Fruit fly (Drosophila melanogaster) whole organism, embryonic: ENCODE results near the gene CG14282.

Experiments used
- Aef1 ChIP-seq: fragments of 200-800 bp; sonication (Bioruptor generic); IDR thresholded peaks from 3 replicates; pipeline ENCODE4 v1.3.6; 2022; ENCODE audit warnings: missing biosample characterization, missing genetic modification characterization
- Antp ChIP-seq: fragments of 200-800 bp; sonication (Bioruptor generic); optimal IDR thresholded peaks from 3 replicates; lab custom pipeline; 2016; ENCODE audit warnings: missing biosample characterization, missing genetic modification characterization
- CG11695 ChIP-seq: fragments of 200-800 bp; sonication (Bioruptor generic); IDR thresholded peaks from 3 replicates; pipeline ENCODE4 v1.3.6; 2022; ENCODE audit warnings: missing biosample characterization, missing genetic modification characterization
- CG11723 ChIP-seq: fragments of 200-800 bp; sonication (Bioruptor generic); optimal IDR thresholded peaks from 2 replicates; lab custom pipeline; 2017; ENCODE audit warnings: missing biosample characterization, mild to moderate bottlenecking, missing genetic modification characterization
- CG12942 ChIP-seq: fragments of 200-800 bp; sonication (Bioruptor generic); optimal IDR thresholded peaks from 3 replicates; lab custom pipeline; 2016; ENCODE audit warnings: missing biosample characterization, missing genetic modification characterization
- CG15479 ChIP-seq: fragments of 200-800 bp; sonication (Bioruptor generic); optimal IDR thresholded peaks from 3 replicates; lab custom pipeline; 2019; ENCODE audit warnings: missing biosample characterization, mild to moderate bottlenecking, missing genetic modification characterization, moderate library complexity
- CG1792 ChIP-seq: fragments of 200-800 bp; sonication (Bioruptor generic); optimal IDR thresholded peaks from 2 replicates; lab custom pipeline; 2016; ENCODE audit warnings: missing biosample characterization, missing genetic modification characterization
- CG18262 ChIP-seq: fragments of 200-800 bp; optimal IDR thresholded peaks from 3 replicates; lab custom pipeline; 2019; ENCODE audit warnings: missing biosample characterization, mild to moderate bottlenecking, missing genetic modification characterization, moderate library complexity
- CG18599 ChIP-seq: fragments of 200-800 bp; sonication (Bioruptor generic); optimal IDR thresholded peaks from 3 replicates; lab custom pipeline; 2017; ENCODE audit warnings: missing biosample characterization, missing genetic modification characterization, mild to moderate bottlenecking, moderate library complexity, missing genetic modification reagents
- CG31365 ChIP-seq: fragments of 200-800 bp; sonication (Bioruptor generic); optimal IDR thresholded peaks from 2 replicates; lab custom pipeline; 2018; ENCODE audit warnings: missing biosample characterization, mild to moderate bottlenecking, missing genetic modification characterization
- CG31441 ChIP-seq: fragments of 200-800 bp; sonication (Bioruptor generic); IDR thresholded peaks from 2 replicates; pipeline ENCODE4 v1.3.6; 2022; ENCODE audit warnings: missing biosample characterization, missing genetic modification characterization
- CG32532 ChIP-seq: fragments of 200-800 bp; sonication (Bioruptor generic); IDR thresholded peaks from 2 replicates; pipeline ENCODE4 v1.3.6; 2022; ENCODE audit warnings: missing biosample characterization, missing genetic modification characterization
- CG32772 ChIP-seq: fragments of 200-800 bp; sonication (Bioruptor generic); IDR thresholded peaks from 2 replicates; pipeline ENCODE4 v1.3.6; 2022; ENCODE audit warnings: missing biosample characterization, missing genetic modification characterization
- CG3407 ChIP-seq: fragments of 200-800 bp; sonication (Bioruptor generic); optimal IDR thresholded peaks from 2 replicates; lab custom pipeline; 2018; ENCODE audit warnings: missing biosample characterization, mild to moderate bottlenecking, missing genetic modification characterization
- CG4424 ChIP-seq: fragments of 200-800 bp; sonication (Bioruptor generic); optimal IDR thresholded peaks from 3 replicates; lab custom pipeline; 2016; ENCODE audit warnings: missing biosample characterization, missing genetic modification characterization
- CG6175 ChIP-seq: fragments of 200-800 bp; sonication (Bioruptor generic); IDR thresholded peaks from 3 replicates; pipeline ENCODE4 v1.3.6; 2022; ENCODE audit warnings: missing biosample characterization, missing genetic modification characterization
- CG7372 ChIP-seq: fragments of 200-800 bp; sonication (Bioruptor generic); IDR thresholded peaks from 2 replicates; pipeline ENCODE4 v1.3.6; 2022; ENCODE audit warnings: missing biosample characterization, missing genetic modification characterization
- CG9609 ChIP-seq: fragments of 200-800 bp; sonication (Bioruptor generic); optimal IDR thresholded peaks from 3 replicates; lab custom pipeline; 2016; ENCODE audit warnings: missing biosample characterization, missing genetic modification characterization
- Doc2 ChIP-seq: fragments of 200-800 bp; sonication (Bioruptor generic); IDR thresholded peaks from 2 replicates; pipeline ENCODE4 v1.3.6; 2022; ENCODE audit warnings: missing biosample characterization, missing genetic modification characterization
- Elba2 ChIP-seq: fragments of 200-800 bp; sonication (Bioruptor generic); optimal IDR thresholded peaks from 3 replicates; lab custom pipeline; 2016; ENCODE audit warnings: missing biosample characterization, missing genetic modification characterization
- Ets65A ChIP-seq: fragments of 200-800 bp; sonication (Bioruptor generic); peaks from one replicate; lab custom pipeline; 2016; ENCODE audit warnings: missing biosample characterization, missing genetic modification characterization
- Fer3 ChIP-seq: fragments of 200-800 bp; sonication (Bioruptor generic); optimal IDR thresholded peaks from 2 replicates; lab custom pipeline; 2018; ENCODE audit warnings: missing biosample characterization, mild to moderate bottlenecking, missing genetic modification characterization, moderate library complexity
- Hr78 ChIP-seq, 2 experiments: fragments of 200-800 bp in 1 of 2; fragments of >200 bp in 1 of 2; sonication (Bioruptor generic) in 1 of 2; optimal IDR thresholded peaks; 2 replicates each; lab custom pipeline; 2017 to 2019; ENCODE audit warnings: missing biosample characterization in 2 of 2, missing genetic modification characterization in 2 of 2, mild to moderate bottlenecking in 1 of 2, moderate library complexity in 1 of 2
- Med ChIP-seq: fragments of 200-800 bp; sonication (Bioruptor generic); peaks from one replicate; lab custom pipeline; 2016; ENCODE audit warnings: missing biosample characterization, missing genetic modification characterization, mild to moderate bottlenecking, inconsistent platforms, moderate library complexity
- Nf-YB ChIP-seq: fragments of 200-800 bp; sonication (Bioruptor generic); optimal IDR thresholded peaks from 3 replicates; lab custom pipeline; 2019; ENCODE audit warnings: missing biosample characterization, mild to moderate bottlenecking, missing genetic modification characterization, moderate library complexity
- NfI ChIP-seq: fragments of 200-800 bp; sonication (Bioruptor generic); optimal IDR thresholded peaks from 3 replicates; lab custom pipeline; 2018; ENCODE audit warnings: missing biosample characterization, mild to moderate bottlenecking, missing genetic modification characterization, moderate library complexity
- Rx ChIP-seq: fragments of 200-800 bp; sonication (Bioruptor generic); IDR thresholded peaks from 2 replicates; pipeline ENCODE4 v1.3.6; 2022; ENCODE audit warnings: missing biosample characterization, missing genetic modification characterization
- ash1 ChIP-seq: fragments of 200-800 bp; sonication (Bioruptor generic); optimal IDR thresholded peaks from 2 replicates; lab custom pipeline; 2018; ENCODE audit warnings: missing biosample characterization, mild to moderate bottlenecking, missing genetic modification characterization
- cas ChIP-seq: fragments of 200-800 bp; sonication (Bioruptor generic); IDR thresholded peaks from 2 replicates; pipeline ENCODE4 v1.3.6; 2022; ENCODE audit warnings: missing biosample characterization, missing genetic modification characterization
- croc ChIP-seq: fragments of 200-800 bp; sonication (Bioruptor generic); conservative IDR thresholded peaks from 3 replicates; pipeline ENCODE4 v1.3.6; 2022; ENCODE audit warnings: missing biosample characterization, missing genetic modification characterization
- dmrt11E ChIP-seq: fragments of 200-800 bp; sonication (Bioruptor generic); optimal IDR thresholded peaks from 3 replicates; lab custom pipeline; 2018; ENCODE audit warnings: missing biosample characterization, mild to moderate bottlenecking, missing genetic modification characterization, moderate library complexity
- dmrt99B ChIP-seq: fragments of 200-800 bp; sonication (Bioruptor generic); optimal IDR thresholded peaks from 2 replicates; lab custom pipeline; 2018; ENCODE audit warnings: missing biosample characterization, mild to moderate bottlenecking, missing genetic modification characterization, moderate library complexity
- eve ChIP-seq, 2 experiments: fragments of >200 bp; optimal IDR thresholded peaks; 2 replicates each; lab custom pipeline; 2017; ENCODE audit warnings: missing biosample characterization in 2 of 2, missing genetic modification characterization in 2 of 2
- exex ChIP-seq: fragments of 200-800 bp; sonication (Bioruptor generic); optimal IDR thresholded peaks from 4 replicates; lab custom pipeline; 2018; ENCODE audit warnings: missing biosample characterization, mild to moderate bottlenecking, missing genetic modification characterization, moderate library complexity
- fd64A ChIP-seq: fragments of 200-800 bp; sonication (Bioruptor generic); optimal IDR thresholded peaks from 3 replicates; lab custom pipeline; 2018; ENCODE audit warnings: missing biosample characterization, mild to moderate bottlenecking, missing genetic modification characterization
- ham ChIP-seq: fragments of 200-800 bp; sonication (Bioruptor generic); IDR thresholded peaks from 2 replicates; pipeline ENCODE4 v1.3.6; 2022; ENCODE audit warnings: missing biosample characterization, missing genetic modification characterization
- lola ChIP-seq, 3 experiments: fragments of >200 bp in 2 of 3; fragments of 200-800 bp in 1 of 3; sonication (Bioruptor generic) in 1 of 3; optimal IDR thresholded peaks; 2 replicates each; lab custom pipeline; 2017 to 2019; ENCODE audit warnings: missing biosample characterization in 3 of 3, missing genetic modification characterization in 3 of 3, mild to moderate bottlenecking in 1 of 3, moderate library complexity in 1 of 3
- nmo ChIP-seq: fragments of 200-800 bp; sonication (Bioruptor generic); optimal IDR thresholded peaks from 2 replicates; lab custom pipeline; 2018; ENCODE audit warnings: missing biosample characterization, mild to moderate bottlenecking, missing genetic modification characterization, moderate library complexity
- org-1 ChIP-seq: fragments of 200-800 bp; sonication (Bioruptor generic); optimal IDR thresholded peaks from 2 replicates; lab custom pipeline; 2017; ENCODE audit warnings: missing biosample characterization, missing genetic modification characterization
- pan ChIP-seq, 4 experiments: fragments of >200 bp in 3 of 4; fragments of 200-800 bp in 1 of 4; sonication (Bioruptor generic) in 1 of 4; optimal IDR thresholded peaks in 3 of 4; IDR thresholded peaks in 1 of 4; 2 replicates each; pipeline versions ENCODE4 v1.3.6 to Lab custom; 2017 to 2022; ENCODE audit warnings: missing biosample characterization in 2 of 4, missing genetic modification characterization in 2 of 4, mixed read lengths in 1 of 4
- scrt ChIP-seq: fragments of 200-800 bp; sonication (Bioruptor generic); optimal IDR thresholded peaks from 2 replicates; lab custom pipeline; 2018; ENCODE audit warnings: missing biosample characterization, mild to moderate bottlenecking, missing genetic modification characterization, moderate library complexity
- sisA ChIP-seq: fragments of 200-800 bp; sonication (Bioruptor generic); IDR thresholded peaks from 2 replicates; pipeline ENCODE4 v1.3.6; 2022; ENCODE audit warnings: missing biosample characterization, missing genetic modification characterization
- usp ChIP-seq: fragments of >200 bp; optimal IDR thresholded peaks from 2 replicates; lab custom pipeline; 2017; ENCODE audit warnings: missing biosample characterization, missing genetic modification characterization
- vvl ChIP-seq: fragments of 200-800 bp; sonication (Bioruptor generic); IDR thresholded peaks from 2 replicates; pipeline ENCODE4 v1.3.6; 2022; ENCODE audit warnings: missing biosample characterization, missing genetic modification characterization
- zfh2 ChIP-seq: fragments of 200-800 bp; sonication (Bioruptor generic); optimal IDR thresholded peaks from 2 replicates; lab custom pipeline; 2016; ENCODE audit warnings: missing biosample characterization, missing genetic modification characterization

The CG14282 gene

dm6 chr3R:19211778-19212177 is 35.0 kb downstream of the CG14282 start, which contains the start of gene cry (continued):
- no peak for TF ChIP-seq Doc2 (GFP tag; lab: Robert Waterston, UW)
- TF ChIP-seq CG18262 (tag; lab: Kevin White, UChicago), result peak; percentile 76
- TF ChIP-seq CG1792 (GFP tag; lab: Kevin White, UChicago), result no peak
- no peak for TF ChIP-seq zfh2 (GFP tag; lab: Kevin White, UChicago)
- no peak for TF ChIP-seq ham (GFP tag; lab: Robert Waterston, UW)
- TF ChIP-seq CG7372, result no peak
- TF ChIP-seq Nf-YB (GFP tag; lab: Kevin White, UChicago), result peak; percentile 3
- peak; percentile 2 for TF ChIP-seq CG12942 (GFP tag; lab: Kevin White, UChicago)
- peak; percentile 49; the same call in 1 of the 3 replicates for TF ChIP-seq croc
- no peak for TF ChIP-seq vvl (GFP tag; lab: Robert Waterston, UW)
- TF ChIP-seq NfI (GFP tag; lab: Kevin White, UChicago), result peak; percentile 36
- TF ChIP-seq CG11723 (GFP tag; lab: Kevin White, UChicago), result no peak
- peak; percentile 75 for TF ChIP-seq dmrt11E (tag; lab: Kevin White, UChicago)
- no peak for TF ChIP-seq Elba2 (GFP tag; lab: Kevin White, UChicago)

DNA sequence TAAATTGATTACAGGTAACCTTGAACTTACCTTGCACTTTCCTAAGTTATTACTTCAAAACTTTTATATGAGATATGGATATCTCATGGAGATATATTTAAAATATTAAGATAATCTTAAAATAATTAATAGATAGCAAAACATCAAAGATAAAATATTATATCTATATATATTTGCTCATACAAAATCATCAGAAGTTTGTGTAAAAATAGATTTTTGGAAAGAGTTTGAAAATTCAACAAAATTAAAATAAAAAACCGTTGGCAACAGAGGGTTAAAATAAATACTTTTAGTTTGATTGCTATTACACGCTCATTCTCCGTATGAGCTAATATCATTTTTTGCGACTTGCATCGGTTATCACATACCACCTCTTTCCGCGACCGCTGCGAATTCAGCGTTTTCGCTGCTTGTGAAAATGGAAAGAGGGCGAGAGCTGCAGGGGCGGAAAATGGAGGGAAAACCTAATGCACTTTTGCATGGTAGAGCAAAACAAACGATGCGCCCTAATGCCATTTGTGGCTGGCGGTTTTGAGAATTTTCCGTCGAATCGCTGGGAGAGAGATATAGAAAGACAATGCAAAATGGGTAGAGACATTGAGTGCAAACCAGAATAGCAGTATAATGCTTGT is 35.9 kb downstream of the CG14282 start:
- TF ChIP-seq CG32772 (GFP tag; lab: Robert Waterston, UW), result no peak

- TF ChIP-seq pan (optimal IDR thresholded peaks at IDR 0.05; lab: Kevin White, UChicago) (no peak), pan (GFP tag; optimal IDR thresholded peaks at IDR 0.05 in 1 of 2, IDR thresholded peaks at IDR 0.05 in 1 of 2) (peak in 1 of 2 experiments; percentile 12), CG15479 (GFP tag; lab: Kevin White, UChicago) (no peak), Ets65A (peak; percentile 67), scrt (GFP tag; lab: Kevin White, UChicago) (peak; percentile 59), Hr78 (GFP tag; optimal IDR thresholded peaks at IDR 0.05; lab: Kevin White, UChicago) (peak in 1 of 2 experiments; percentile 53), Med (GFP tag; lab: Kevin White, UChicago) (peak; percentile 1), lola (GFP tag; optimal IDR thresholded peaks at IDR 0.05; lab: Kevin White, UChicago) (no peak), Aef1 (GFP tag; lab: Robert Waterston, UW) (no peak), CG11695 (GFP tag; lab: Robert Waterston, UW) (no peak), CG31365 (tag; lab: Kevin White, UChicago) (no peak), ash1 (GFP tag; lab: Kevin White, UChicago) (no peak), CG6175 (GFP tag; lab: Robert Waterston, UW) (no peak)
- TF ChIP-seq, all 482 proteins: peak for 5
Measured at dm6 chr3R:19221350-19221749, 44.5 kb downstream of the CG14282 start.

dm6 chr3R:19223369-19223768 is 46.6 kb downstream of the CG14282 start:
- TF ChIP-seq sisA (GFP tag; lab: Robert Waterston, UW) (no peak), usp (GFP tag; lab: Kevin White, UChicago) (no peak), exex (tag; lab: Kevin White, UChicago) (peak; percentile 93), CG9609 (GFP tag; lab: Kevin White, UChicago) (no peak), Nf-YB (GFP tag; lab: Kevin White, UChicago) (peak; percentile 26), Rx (GFP tag; lab: Robert Waterston, UW) (no peak), fd64A (GFP tag; lab: Kevin White, UChicago) (no peak), CG31441 (GFP tag; lab: Robert Waterston, UW) (no peak), CG32532 (GFP tag; lab: Robert Waterston, UW) (no peak), Antp (GFP tag; lab: Kevin White, UChicago) (no peak), eve (GFP tag; optimal IDR thresholded peaks at IDR 0.05; lab: Kevin White, UChicago) (no peak), dmrt99B (no peak), cas (GFP tag; lab: Robert Waterston, UW) (no peak), CG3407 (GFP tag; lab: Kevin White, UChicago) (no peak), CG18599 (GFP tag; lab: Kevin White, UChicago) (peak; percentile 24), CG4424 (GFP tag; lab: Kevin White, UChicago) (no peak), nmo (GFP tag; lab: Kevin White, UChicago) (no peak), org-1 (no peak), Fer3 (tag; lab: Kevin White, UChicago) (peak; percentile 0), vvl (GFP tag; lab: Robert Waterston, UW) (peak; percentile 20; the same call in 1 of the 2 replicates)
